Fruit fly (Drosophila melanogaster) whole organism, embryonic: Measurements from ENCODE around the gene CG11986.

Experiments used
- Atf-2 ChIP-seq: fragments of 200-800 bp; sonication (Bioruptor generic); optimal IDR thresholded peaks from 2 replicates; lab custom pipeline; 2016; ENCODE audit warnings: missing biosample characterization, missing genetic modification characterization
- CG10274 ChIP-seq: fragments of 200-800 bp; sonication (Bioruptor generic); optimal IDR thresholded peaks from 3 replicates; lab custom pipeline; 2017; ENCODE audit warnings: missing biosample characterization, mild to moderate bottlenecking, missing genetic modification characterization
- CG11247 ChIP-seq: fragments of 200-800 bp; sonication (Bioruptor generic); IDR thresholded peaks from 2 replicates; pipeline ENCODE4 v1.3.6; 2022; ENCODE audit warnings: missing biosample characterization, missing genetic modification characterization
- CG12219 ChIP-seq: fragments of 200-800 bp; sonication (Bioruptor generic); optimal IDR thresholded peaks from 3 replicates; lab custom pipeline; 2018; ENCODE audit warnings: missing biosample characterization, mild to moderate bottlenecking, missing genetic modification characterization
- CG12659 ChIP-seq: fragments of 200-800 bp; sonication (Bioruptor generic); optimal IDR thresholded peaks from 3 replicates; lab custom pipeline; 2017; ENCODE audit warnings: mild to moderate bottlenecking, missing biosample characterization, missing genetic modification reagents, missing genetic modification characterization
- CG14710 ChIP-seq: fragments of 200-800 bp; sonication (Bioruptor generic); optimal IDR thresholded peaks from 3 replicates; lab custom pipeline; 2019; ENCODE audit warnings: missing biosample characterization, mild to moderate bottlenecking, missing genetic modification characterization, moderate library complexity
- CG17359 ChIP-seq: fragments of 200-800 bp; sonication (Bioruptor generic); optimal IDR thresholded peaks from 3 replicates; lab custom pipeline; 2018; ENCODE audit warnings: missing biosample characterization, mild to moderate bottlenecking, missing genetic modification characterization, moderate library complexity
- CG17612 ChIP-seq: fragments of 200-800 bp; sonication (Bioruptor generic); IDR thresholded peaks from 2 replicates; pipeline ENCODE4 v1.3.6; 2022; ENCODE audit warnings: missing biosample characterization, missing genetic modification characterization
- CG17829 ChIP-seq: fragments of 200-800 bp; optimal IDR thresholded peaks from 2 replicates; lab custom pipeline; 2019; ENCODE audit warnings: missing biosample characterization, mild to moderate bottlenecking, missing genetic modification characterization, moderate library complexity
- CG1832 ChIP-seq: fragments of 200-800 bp; sonication (Bioruptor generic); optimal IDR thresholded peaks from 2 replicates; lab custom pipeline; 2017; ENCODE audit warnings: missing biosample characterization, mild to moderate bottlenecking, missing genetic modification characterization, inconsistent platforms
- CG18764 ChIP-seq: fragments of 200-800 bp; sonication (Bioruptor generic); optimal IDR thresholded peaks from 3 replicates; lab custom pipeline; 2016; ENCODE audit warnings: missing biosample characterization, missing genetic modification characterization
- CG32532 ChIP-seq: fragments of 200-800 bp; sonication (Bioruptor generic); IDR thresholded peaks from 2 replicates; pipeline ENCODE4 v1.3.6; 2022; ENCODE audit warnings: missing biosample characterization, missing genetic modification characterization
- CG34376 ChIP-seq: fragments of 200-800 bp; sonication (Bioruptor generic); optimal IDR thresholded peaks from 2 replicates; lab custom pipeline; 2018; ENCODE audit warnings: missing biosample characterization, mild to moderate bottlenecking, missing genetic modification characterization
- CG34422 ChIP-seq: fragments of 200-800 bp; sonication (Bioruptor generic); IDR thresholded peaks from 3 replicates; pipeline ENCODE4 v1.3.6; 2022; ENCODE audit warnings: missing biosample characterization, missing genetic modification characterization
- CG3726 ChIP-seq: fragments of 200-800 bp; sonication (Bioruptor generic); IDR thresholded peaks from 3 replicates; pipeline ENCODE4, ENCODE4 v1.3.6; 2022; ENCODE audit warnings: missing biosample characterization, missing genetic modification characterization
- CG3847 ChIP-seq: fragments of 200-800 bp; sonication (Bioruptor generic); IDR thresholded peaks from 2 replicates; pipeline ENCODE4 v1.3.6; 2022; ENCODE audit warnings: missing biosample characterization, missing genetic modification characterization
- CG4707 ChIP-seq: fragments of 200-800 bp; sonication (Bioruptor generic); optimal IDR thresholded peaks from 2 replicates; lab custom pipeline; 2018; ENCODE audit warnings: missing biosample characterization, mild to moderate bottlenecking, missing genetic modification characterization, moderate library complexity
- CG6854 ChIP-seq: fragments of 200-800 bp; sonication (Bioruptor generic); optimal IDR thresholded peaks from 3 replicates; lab custom pipeline; 2017; ENCODE audit warnings: missing biosample characterization, mild to moderate bottlenecking, missing genetic modification characterization
- CG9932 ChIP-seq: fragments of 200-800 bp; sonication (Bioruptor generic); IDR thresholded peaks from 2 replicates; pipeline ENCODE4 v1.3.6; 2022; ENCODE audit warnings: missing biosample characterization, missing genetic modification characterization
- Elba2 ChIP-seq: fragments of 200-800 bp; sonication (Bioruptor generic); optimal IDR thresholded peaks from 3 replicates; lab custom pipeline; 2016; ENCODE audit warnings: missing biosample characterization, missing genetic modification characterization
- Fer1 ChIP-seq: fragments of 200-800 bp; sonication (Bioruptor generic); optimal IDR thresholded peaks from 2 replicates; lab custom pipeline; 2017; ENCODE audit warnings: missing biosample characterization, mild to moderate bottlenecking, missing genetic modification characterization
- Hand ChIP-seq: fragments of 200-800 bp; sonication (Bioruptor generic); optimal IDR thresholded peaks from 2 replicates; lab custom pipeline; 2017; ENCODE audit warnings: mild to moderate bottlenecking, missing biosample characterization, missing genetic modification reagents, missing genetic modification characterization
- HmgZ ChIP-seq: fragments of 200-800 bp; sonication (Bioruptor generic); optimal IDR thresholded peaks from 2 replicates; lab custom pipeline; 2018; ENCODE audit warnings: missing biosample characterization, mild to moderate bottlenecking, missing genetic modification characterization
- Lhr ChIP-seq: fragments of 200-800 bp; sonication (Bioruptor generic); optimal IDR thresholded peaks from 3 replicates; lab custom pipeline; 2017; ENCODE audit warnings: mild to moderate bottlenecking, missing biosample characterization, missing genetic modification reagents, missing genetic modification characterization
- Mrtf ChIP-seq: fragments of 200-800 bp; sonication (Bioruptor generic); IDR thresholded peaks from 3 replicates; pipeline ENCODE4 v1.3.6; 2022; ENCODE audit warnings: missing biosample characterization, missing genetic modification characterization
- Nf-YB ChIP-seq: fragments of 200-800 bp; sonication (Bioruptor generic); optimal IDR thresholded peaks from 3 replicates; lab custom pipeline; 2019; ENCODE audit warnings: missing biosample characterization, mild to moderate bottlenecking, missing genetic modification characterization, moderate library complexity
- NfI ChIP-seq: fragments of 200-800 bp; sonication (Bioruptor generic); optimal IDR thresholded peaks from 3 replicates; lab custom pipeline; 2018; ENCODE audit warnings: missing biosample characterization, mild to moderate bottlenecking, missing genetic modification characterization, moderate library complexity
- Rfx ChIP-seq: fragments of 200-800 bp; sonication (Bioruptor generic); IDR thresholded peaks from 2 replicates; pipeline ENCODE4 v1.3.6; 2022; ENCODE audit warnings: missing biosample characterization, missing genetic modification characterization
- Spps ChIP-seq: fragments of 200-800 bp; sonication (Bioruptor generic); optimal IDR thresholded peaks from 2 replicates; lab custom pipeline; 2018; ENCODE audit warnings: missing biosample characterization, mild to moderate bottlenecking, missing genetic modification characterization
- YL-1 ChIP-seq: fragments of 200-800 bp; sonication (Bioruptor generic); optimal IDR thresholded peaks from 3 replicates; lab custom pipeline; 2017; ENCODE audit warnings: missing biosample characterization, mild to moderate bottlenecking, missing genetic modification characterization
- ase ChIP-seq: fragments of 200-800 bp; sonication (Bioruptor generic); IDR thresholded peaks from 3 replicates; pipeline ENCODE4 v1.3.6; 2022; ENCODE audit warnings: missing biosample characterization, missing genetic modification characterization
- bbx ChIP-seq: fragments of 200-800 bp; sonication (Bioruptor generic); IDR thresholded peaks from 2 replicates; pipeline ENCODE4 v1.3.6; 2022; ENCODE audit warnings: missing biosample characterization, missing genetic modification characterization; ENCODE audit not compliant: partially characterized antibody
- bsh ChIP-seq, 2 experiments: fragments of 200-800 bp; sonication (Bioruptor generic); optimal IDR thresholded peaks; 2 replicates each; lab custom pipeline; 2017 to 2018; ENCODE audit warnings: mild to moderate bottlenecking in 2 of 2, missing biosample characterization in 2 of 2, missing genetic modification characterization in 2 of 2, moderate library complexity in 1 of 2
- cato ChIP-seq: fragments of 200-800 bp; sonication (Bioruptor generic); optimal IDR thresholded peaks from 2 replicates; lab custom pipeline; 2016; ENCODE audit warnings: missing biosample characterization, missing genetic modification characterization, borderline replicate concordance
- dan ChIP-seq: fragments of 200-800 bp; sonication (Bioruptor generic); IDR thresholded peaks from 2 replicates; pipeline ENCODE4 v1.3.6; 2022; ENCODE audit warnings: missing biosample characterization, missing genetic modification characterization
- dimm ChIP-seq: fragments of 200-800 bp; sonication (Bioruptor generic); IDR thresholded peaks from 2 replicates; pipeline ENCODE4 v1.3.6; 2022; ENCODE audit warnings: missing biosample characterization, missing genetic modification characterization
- disco-r ChIP-seq: fragments of 200-800 bp; sonication (Bioruptor generic); optimal IDR thresholded peaks from 2 replicates; lab custom pipeline; 2016; ENCODE audit warnings: missing biosample characterization, missing genetic modification characterization
- dpn ChIP-seq, 2 experiments: fragments of 200-800 bp; sonication (Bioruptor generic); optimal IDR thresholded peaks; 3 replicates each; lab custom pipeline; 2016; ENCODE audit warnings: missing biosample characterization in 2 of 2, missing genetic modification characterization in 2 of 2
- gfzf ChIP-seq: fragments of 200-800 bp; sonication (Bioruptor generic); optimal IDR thresholded peaks from 2 replicates; lab custom pipeline; 2016; ENCODE audit warnings: missing biosample characterization, mild to moderate bottlenecking, missing genetic modification characterization, moderate library complexity
- grn ChIP-seq: fragments of 200-800 bp; sonication (Bioruptor generic); optimal IDR thresholded peaks from 3 replicates; lab custom pipeline; 2017; ENCODE audit warnings: missing biosample characterization, missing genetic modification characterization
- gsb-n ChIP-seq: fragments of 200-800 bp; sonication (Bioruptor generic); optimal IDR thresholded peaks from 3 replicates; lab custom pipeline; 2018; ENCODE audit warnings: missing biosample characterization, mild to moderate bottlenecking, missing genetic modification characterization
- hkb ChIP-seq, 2 experiments: fragments of 200-800 bp in 1 of 2; fragments of >200 bp in 1 of 2; sonication (Bioruptor generic) in 1 of 2; IDR thresholded peaks in 1 of 2; optimal IDR thresholded peaks in 1 of 2; 2 replicates each; pipeline versions ENCODE4 v1.3.6 to Lab custom; 2017 to 2022; ENCODE audit warnings: missing biosample characterization in 1 of 2, missing genetic modification characterization in 1 of 2
- jing ChIP-seq: fragments of 200-800 bp; sonication (Bioruptor generic); optimal IDR thresholded peaks from 2 replicates; lab custom pipeline; 2018; ENCODE audit warnings: missing biosample characterization, mild to moderate bottlenecking, missing genetic modification characterization
- klu ChIP-seq: fragments of 200-800 bp; sonication (Bioruptor generic); IDR thresholded peaks from 2 replicates; pipeline ENCODE4 v1.3.6; 2022; ENCODE audit warnings: missing biosample characterization, missing genetic modification characterization
- run ChIP-seq: fragments of 200-800 bp; sonication (Bioruptor generic); optimal IDR thresholded peaks from 3 replicates; lab custom pipeline; 2018; ENCODE audit warnings: missing biosample characterization, mild to moderate bottlenecking, missing genetic modification characterization
- sim ChIP-seq: fragments of 200-800 bp; sonication (Bioruptor generic); IDR thresholded peaks from 2 replicates; pipeline ENCODE4 v1.3.6; 2022; ENCODE audit warnings: missing biosample characterization, missing genetic modification characterization
- sima ChIP-seq: fragments of 200-800 bp; sonication (Bioruptor generic); optimal IDR thresholded peaks from 2 replicates; lab custom pipeline; 2016; ENCODE audit warnings: missing biosample characterization, missing genetic modification characterization
- tgo ChIP-seq: fragments of 200-800 bp; sonication (Bioruptor generic); IDR thresholded peaks from 3 replicates; pipeline ENCODE4 v1.3.6; 2022; ENCODE audit warnings: missing biosample characterization, missing genetic modification characterization
- tx ChIP-seq: fragments of 200-800 bp; sonication (Bioruptor generic); optimal IDR thresholded peaks from 2 replicates; lab custom pipeline; 2016; ENCODE audit warnings: missing biosample characterization, missing genetic modification characterization

CG11986 gene

DNA sequence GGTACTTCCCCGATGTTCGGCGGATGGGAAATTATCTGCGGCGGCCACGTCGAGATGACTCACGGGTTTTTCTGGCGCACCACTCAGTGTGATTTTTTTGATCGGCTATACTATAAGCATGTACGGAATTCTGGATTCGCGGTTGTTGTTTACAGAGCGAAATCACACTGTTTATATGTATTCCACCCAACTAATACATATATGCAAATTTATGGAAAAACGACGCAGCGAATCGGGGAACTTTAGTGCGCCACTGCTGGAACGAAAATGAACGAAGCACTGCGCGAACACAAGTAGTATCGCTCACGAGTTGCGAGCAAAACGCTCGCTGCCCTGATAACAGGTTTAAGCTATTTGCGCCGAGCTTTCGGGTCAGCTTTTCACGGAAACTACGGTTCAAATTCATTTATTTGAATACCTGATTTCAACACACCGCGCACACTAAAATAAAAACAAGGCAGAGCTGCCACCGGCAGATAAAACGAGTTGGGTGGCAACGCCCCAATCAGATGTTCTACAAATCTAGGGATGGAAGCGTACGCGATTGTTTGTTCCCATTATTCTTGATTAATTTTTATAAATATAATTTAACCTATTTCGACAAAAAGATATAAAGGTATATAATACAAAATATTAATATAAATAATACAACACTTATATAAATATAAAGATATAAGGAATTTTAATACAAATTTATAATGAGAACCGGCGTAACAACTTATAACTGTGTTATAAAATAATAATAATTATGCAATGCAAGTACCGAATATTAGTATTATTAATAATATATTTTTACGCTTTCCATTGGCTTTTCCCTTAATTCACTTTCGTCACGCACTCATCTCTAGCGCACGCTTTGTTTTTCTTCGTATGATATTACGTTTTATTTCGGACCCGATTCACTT lies 32.6 kb downstream of the CG11986 start, which contains the start of gene Rel (continued):
- TF ChIP-seq CG12659 (GFP tag; lab: Kevin White, UChicago) (peak; percentile 81), CG32532 (GFP tag; lab: Robert Waterston, UW) (no peak), tx (GFP tag; lab: Kevin White, UChicago) (no peak), dan (no peak), CG14710 (peak; percentile 86), CG9932 (no peak), disco-r (no peak), Atf-2 (GFP tag; lab: Kevin White, UChicago) (no peak), gsb-n (tag; lab: Kevin White, UChicago) (peak; percentile 72), CG34376 (peak; percentile 94), bsh (GFP tag; optimal IDR thresholded peaks at IDR 0.05; lab: Kevin White, UChicago) (peak in 1 of 2 experiments; percentile 62), tgo (GFP tag; lab: Robert Waterston, UW) (no peak), Spps (tag; lab: Kevin White, UChicago) (peak; percentile 32), CG18764 (GFP tag; lab: Kevin White, UChicago) (peak; percentile 25), ase (GFP tag; lab: Robert Waterston, UW) (no peak), run (tag; lab: Kevin White, UChicago) (peak; percentile 9), CG10274 (GFP tag; lab: Kevin White, UChicago) (no peak), CG3847 (GFP tag; lab: Robert Waterston, UW) (no peak), Rfx (GFP tag; lab: Robert Waterston, UW) (no peak), bbx (GFP tag; lab: Robert Waterston, UW) (no peak), CG17829 (peak; percentile 86), Hand (GFP tag; lab: Kevin White, UChicago) (peak; percentile 8), CG11247 (GFP tag; lab: Robert Waterston, UW) (no peak), hkb (optimal IDR thresholded peaks at IDR 0.05; lab: Kevin White, UChicago) (no peak), hkb (GFP tag; IDR thresholded peaks at IDR 0.05; lab: Robert Waterston, UW) (no peak), YL-1 (GFP tag; lab: Kevin White, UChicago) (peak; percentile 12), Elba2 (GFP tag; lab: Kevin White, UChicago) (no peak), CG1832 (no peak), CG6854 (no peak), CG34422 (no peak), CG17359 (tag; lab: Kevin White, UChicago) (peak; percentile 66), sima (GFP tag; lab: Kevin White, UChicago) (no peak), gfzf (GFP tag; lab: Kevin White, UChicago) (peak; percentile 3), Lhr (GFP tag; lab: Kevin White, UChicago) (no peak), CG3726 (GFP tag; lab: Robert Waterston, UW) (no peak), CG17612 (no peak), dpn (GFP tag; optimal IDR thresholded peaks at IDR 0.05; lab: Kevin White, UChicago) (peak in 1 of 2 experiments; percentile 62), Mrtf (GFP tag; lab: Robert Waterston, UW) (no peak), sim (GFP tag; lab: Robert Waterston, UW) (no peak), dimm (GFP tag; lab: Robert Waterston, UW) (no peak), CG4707 (GFP tag; lab: Kevin White, UChicago) (no peak), grn (GFP tag; lab: Kevin White, UChicago) (no peak), Nf-YB (peak; percentile 59), klu (no peak), HmgZ (tag; lab: Kevin White, UChicago) (peak; percentile 42), NfI (peak; percentile 46), cato (GFP tag; lab: Kevin White, UChicago) (peak; percentile 36), Fer1 (peak; percentile 41), CG12219 (GFP tag; lab: Kevin White, UChicago) (no peak), jing (GFP tag; lab: Kevin White, UChicago) (no peak)
